Worm (Caenorhabditis elegans) whole organism, young adult: ENCODE data around the gene F35G12.7.
A peak's percentile ranks its signal among the peaks of the same experiment; 100 is the strongest.

Source experiments
- B0035.1 ChIP-seq: sonication (generic microtip); optimal IDR thresholded peaks from 2 replicates; lab custom pipeline; 2016; ENCODE audit warnings: missing genetic modification characterization, mild to moderate bottlenecking, missing compliant biosample characterization, missing genotype, missing genetic modification reagents
- B0336.3 ChIP-seq: fragments of 200-800 bp; sonication (Bioruptor generic); IDR thresholded peaks from 2 replicates; pipeline ENCODE4 v1.3.6; 2022; ENCODE audit warnings: missing genetic modification characterization, missing compliant biosample characterization
- C06A6.2 ChIP-seq: fragments of 200-800 bp; sonication (Bioruptor generic); conservative IDR thresholded peaks from 2 replicates; pipeline ENCODE4 v1.3.6; 2022; ENCODE audit warnings: missing genetic modification characterization, missing compliant biosample characterization
- F22D6.2 ChIP-seq: sonication (generic microtip); optimal IDR thresholded peaks from 2 replicates; lab custom pipeline; 2016; ENCODE audit warnings: mild to moderate bottlenecking, missing genetic modification characterization, missing compliant biosample characterization
- F23B12.7 ChIP-seq: sonication (generic microtip); optimal IDR thresholded peaks from 2 replicates; lab custom pipeline; 2017; ENCODE audit warnings: missing genetic modification characterization, mild to moderate bottlenecking, missing compliant biosample characterization, antibody characterized with exemption, moderate library complexity; ENCODE audit not compliant: insufficient read depth
- F33H1.4 ChIP-seq: fragments of 200-800 bp; sonication (Bioruptor generic); IDR thresholded peaks from 2 replicates; pipeline ENCODE4 v1.3.6; 2022; ENCODE audit warnings: missing genetic modification reagents, missing genetic modification characterization, missing compliant biosample characterization
- F52B5.7 ChIP-seq: sonication (generic microtip); optimal IDR thresholded peaks from 2 replicates; lab custom pipeline; 2016; ENCODE audit warnings: mild to moderate bottlenecking, missing genetic modification characterization, missing compliant biosample characterization
- T07F8.4 ChIP-seq: sonication (generic microtip); optimal IDR thresholded peaks from 2 replicates; lab custom pipeline; 2016; ENCODE audit warnings: mild to moderate bottlenecking, missing genetic modification characterization, moderate library complexity, missing compliant biosample characterization
- atf-7 ChIP-seq: sonication (generic microtip); optimal IDR thresholded peaks from 2 replicates; lab custom pipeline; 2017; ENCODE audit warnings: mild to moderate bottlenecking, missing genetic modification characterization, missing compliant biosample characterization
- attf-3 ChIP-seq: fragments of 200-800 bp; sonication (Bioruptor generic); conservative IDR thresholded peaks from 2 replicates; pipeline ENCODE4 v1.3.6; 2022; ENCODE audit warnings: missing genetic modification reagents, missing genetic modification characterization, missing compliant biosample characterization
- attf-5 ChIP-seq: fragments of 200-800 bp; sonication (Bioruptor generic); optimal IDR thresholded peaks from 2 replicates; lab custom pipeline; 2018; ENCODE audit warnings: mild to moderate bottlenecking, missing genetic modification characterization, missing compliant biosample characterization
- attf-6 ChIP-seq: fragments of 200-800 bp; sonication (Bioruptor generic); IDR thresholded peaks from 2 replicates; pipeline ENCODE4 v1.3.6; 2022; ENCODE audit warnings: missing genetic modification reagents, missing genetic modification characterization, missing compliant biosample characterization
- bed-2 ChIP-seq: fragments of 200-800 bp; sonication (Bioruptor generic); IDR thresholded peaks from 2 replicates; pipeline ENCODE4 v1.3.6; 2022; ENCODE audit warnings: missing genetic modification reagents, missing genetic modification characterization, missing compliant biosample characterization
- ccch-3 ChIP-seq: fragments of 200-800 bp; sonication (Bioruptor generic); optimal IDR thresholded peaks from 2 replicates; lab custom pipeline; 2018; ENCODE audit warnings: mild to moderate bottlenecking, missing genetic modification characterization, missing compliant biosample characterization
- ceh-100 ChIP-seq: fragments of 200-800 bp; sonication (Bioruptor generic); IDR thresholded peaks from 2 replicates; pipeline ENCODE4 v1.3.6; 2022; ENCODE audit warnings: missing genetic modification reagents, missing genetic modification characterization, missing compliant biosample characterization
- ceh-79 ChIP-seq: sonication (generic microtip); optimal IDR thresholded peaks from 2 replicates; lab custom pipeline; 2017; ENCODE audit warnings: mild to moderate bottlenecking, missing genetic modification characterization, missing compliant biosample characterization
- dpl-1 ChIP-seq: fragments of 150-350 bp; optimal IDR thresholded peaks from 2 replicates; lab custom pipeline; 2014; ENCODE audit warnings: missing biosample characterization, missing genetic modification reagents, missing genetic modification characterization
- efl-1 ChIP-seq: fragments of 150-350 bp; optimal IDR thresholded peaks from 2 replicates; lab custom pipeline; 2014; ENCODE audit warnings: missing biosample characterization, missing genetic modification reagents, missing genetic modification characterization
- egl-18 ChIP-seq: fragments of 200-800 bp; sonication (Bioruptor generic); IDR thresholded peaks from 2 replicates; pipeline ENCODE4 v1.3.6; 2022; ENCODE audit warnings: missing genetic modification reagents, missing genetic modification characterization, missing compliant biosample characterization
- gei-17 ChIP-seq: fragments of 200-800 bp; sonication (Bioruptor generic); optimal IDR thresholded peaks from 2 replicates; lab custom pipeline; 2018; ENCODE audit warnings: mild to moderate bottlenecking, missing genetic modification characterization, missing compliant biosample characterization
- him-1 ChIP-seq: sonication (generic microtip); optimal IDR thresholded peaks from 2 replicates; lab custom pipeline; 2016; ENCODE audit warnings: missing genotype, missing genetic modification reagents, missing genetic modification characterization, missing compliant biosample characterization
- hlh-12 ChIP-seq: sonication (generic microtip); optimal IDR thresholded peaks from 2 replicates; lab custom pipeline; 2016; ENCODE audit warnings: missing genetic modification characterization, missing compliant biosample characterization
- hsf-1 ChIP-seq: fragments of 200-800 bp; sonication (Bioruptor generic); IDR thresholded peaks from 2 replicates; pipeline ENCODE4 v1.3.6; 2022; ENCODE audit warnings: missing genetic modification reagents, missing genetic modification characterization, missing compliant biosample characterization
- lag-1 ChIP-seq: fragments of 200-800 bp; sonication (Bioruptor generic); IDR thresholded peaks from 2 replicates; pipeline ENCODE4 v1.3.6; 2022; ENCODE audit warnings: missing genetic modification reagents, missing genetic modification characterization, missing compliant biosample characterization
- lin-26 ChIP-seq: fragments of 200-800 bp; sonication (Bioruptor generic); IDR thresholded peaks from 2 replicates; pipeline ENCODE4 v1.3.6; 2022; ENCODE audit warnings: missing genetic modification reagents, missing genetic modification characterization, missing compliant biosample characterization
- lir-1 ChIP-seq: fragments of 200-800 bp; sonication (Bioruptor generic); conservative IDR thresholded peaks from 2 replicates; pipeline ENCODE4 v1.3.6; 2022; ENCODE audit warnings: missing genetic modification reagents, missing genetic modification characterization, missing compliant biosample characterization
- lsl-1 ChIP-seq: fragments of 200-800 bp; sonication (Bioruptor generic); optimal IDR thresholded peaks from 2 replicates; lab custom pipeline; 2018; ENCODE audit warnings: mild to moderate bottlenecking, missing genetic modification characterization, moderate library complexity, missing compliant biosample characterization
- madf-10 ChIP-seq: sonication (generic microtip); optimal IDR thresholded peaks from 2 replicates; lab custom pipeline; 2016; ENCODE audit warnings: mild to moderate bottlenecking, missing genetic modification characterization, missing compliant biosample characterization
- mxl-1 ChIP-seq: sonication (generic microtip); optimal IDR thresholded peaks from 2 replicates; lab custom pipeline; 2016; ENCODE audit warnings: missing genetic modification characterization, missing compliant biosample characterization
- nfya-1 ChIP-seq: sonication (generic microtip); optimal IDR thresholded peaks from 2 replicates; lab custom pipeline; 2017; ENCODE audit warnings: antibody characterized with exemption, missing compliant biosample characterization, missing genetic modification characterization, borderline replicate concordance; ENCODE audit not compliant: insufficient read depth
- nfya-2 ChIP-seq: fragments of 200-800 bp; sonication (Bioruptor generic); IDR thresholded peaks from 2 replicates; pipeline ENCODE4 v1.3.6; 2022; ENCODE audit warnings: missing genetic modification reagents, missing genetic modification characterization, missing compliant biosample characterization
- nfyb-1 ChIP-seq: fragments of 200-800 bp; sonication (Bioruptor generic); IDR thresholded peaks from 2 replicates; pipeline ENCODE4 v1.3.6; 2022; ENCODE audit warnings: missing genetic modification reagents, missing genetic modification characterization, missing compliant biosample characterization
- nhr-179 ChIP-seq: sonication (generic microtip); optimal IDR thresholded peaks from 2 replicates; lab custom pipeline; 2016; ENCODE audit warnings: mild to moderate bottlenecking, missing genetic modification characterization, missing compliant biosample characterization
- nhr-80 ChIP-seq: sonication (generic microtip); optimal IDR thresholded peaks from 2 replicates; lab custom pipeline; 2016; ENCODE audit warnings: missing genetic modification characterization, missing compliant biosample characterization
- nhr-90 ChIP-seq: sonication (generic microtip); optimal IDR thresholded peaks from 2 replicates; lab custom pipeline; 2016; ENCODE audit warnings: missing genotype, mild to moderate bottlenecking, missing genetic modification characterization, missing compliant biosample characterization
- pbrm-1 ChIP-seq: fragments of 200-800 bp; sonication (Bioruptor generic); IDR thresholded peaks from 2 replicates; pipeline ENCODE4 v1.3.6; 2022; ENCODE audit warnings: missing genetic modification reagents, missing genetic modification characterization, missing compliant biosample characterization
- rec-8 ChIP-seq, 2 experiments: sonication (generic microtip); optimal IDR thresholded peaks; 2 replicates each; lab custom pipeline; 2016; ENCODE audit warnings: mild to moderate bottlenecking in 2 of 2, missing genetic modification characterization in 2 of 2, missing genetic modification reagents in 2 of 2, missing genotype in 2 of 2, missing biosample characterization in 1 of 2, missing compliant biosample characterization in 1 of 2, moderate library complexity in 1 of 2
- snpc-4 ChIP-seq, 5 experiments: fragments of 150-350 bp in 1 of 5; sonication (generic microtip) in 4 of 5; optimal IDR thresholded peaks; 2 replicates each; lab custom pipeline; 2014 to 2018; ENCODE audit warnings: missing genetic modification characterization in 5 of 5, missing biosample characterization in 3 of 5, antibody characterized with exemption in 2 of 5, mild to moderate bottlenecking in 2 of 5, missing compliant biosample characterization in 2 of 5, missing genotype in 2 of 5, moderate library complexity in 2 of 5, missing genetic modification reagents in 1 of 5
- somi-1 ChIP-seq: fragments of 200-800 bp; sonication (Bioruptor generic); optimal IDR thresholded peaks from 2 replicates; lab custom pipeline; 2018; ENCODE audit warnings: mild to moderate bottlenecking, missing genetic modification characterization, missing compliant biosample characterization
- tlf-1 ChIP-seq: fragments of 200-800 bp; sonication (Bioruptor generic); optimal IDR thresholded peaks from 2 replicates; lab custom pipeline; 2018; ENCODE audit warnings: mild to moderate bottlenecking, missing genetic modification characterization, missing compliant biosample characterization
- xnd-1 ChIP-seq: sonication (generic microtip); optimal IDR thresholded peaks from 2 replicates; lab custom pipeline; 2016; ENCODE audit warnings: missing genotype, missing genetic modification reagents, missing genetic modification characterization, missing compliant biosample characterization
- zfh-2 ChIP-seq: fragments of 200-800 bp; sonication (Bioruptor generic); conservative IDR thresholded peaks from 2 replicates; pipeline ENCODE4 v1.3.6; 2022; ENCODE audit warnings: missing genetic modification reagents, missing genetic modification characterization, missing compliant biosample characterization

F35G12.7 gene

DNA sequence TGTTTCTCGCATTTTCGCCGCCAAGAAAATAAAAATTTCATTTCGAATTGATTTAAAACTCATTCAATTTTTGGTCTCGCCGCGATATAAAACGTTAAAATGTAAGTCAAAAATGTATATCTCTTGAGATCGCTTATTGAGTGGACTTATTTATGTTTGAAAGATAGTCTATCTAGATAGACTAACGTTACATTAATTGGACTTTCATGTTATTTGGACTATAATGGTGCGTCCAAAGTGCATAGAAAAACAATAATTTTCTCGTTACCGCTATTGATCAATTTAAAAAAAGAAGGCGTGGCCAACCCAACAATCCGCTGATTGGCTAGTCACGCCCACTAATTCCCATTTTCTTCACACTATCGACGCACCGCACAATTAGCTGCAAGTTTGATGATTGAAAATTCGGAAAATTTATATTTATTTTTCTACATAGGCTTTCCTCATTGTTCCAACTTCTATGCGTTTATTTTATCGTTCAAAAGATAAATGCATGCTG, 3.0 kb downstream of the F35G12.7 start, which contains the start of gene F35G12.5:
Gene F35G12.5, plus strand, starts transcription at position 51 of the 499 bp plus-strand sequence.
- TF ChIP-seq B0336.3 (GFP tag; lab: Robert Waterston, UW) (no peak), mxl-1 (tag; lab: Kevin White, UChicago) (no peak), nfyb-1 (GFP tag; lab: Robert Waterston, UW) (peak; percentile 81)
- TF ChIP-seq, all 124 proteins: peak for 1

DNA sequence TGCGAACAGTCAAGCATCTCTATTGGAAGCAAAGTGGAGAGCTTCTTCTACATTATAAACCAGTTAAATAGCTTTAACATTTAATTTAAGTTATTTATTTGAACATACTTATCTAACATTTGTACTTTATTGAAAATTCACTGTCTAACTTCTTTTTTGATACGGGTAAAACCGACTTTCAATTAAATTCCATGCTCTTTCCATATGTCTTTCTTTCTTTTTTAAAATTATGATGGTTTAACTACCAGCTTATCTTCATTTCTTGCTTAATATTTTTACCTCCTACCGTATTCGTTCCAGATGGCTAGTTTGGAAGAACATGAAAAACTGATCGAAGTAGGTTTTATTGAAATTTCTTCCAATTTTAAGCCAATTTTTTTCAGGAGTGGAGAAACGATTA, 5.6 kb downstream of the F35G12.7 start, which contains the start of gene F35G12.12:
Gene F35G12.12, plus strand, starts transcription at position 301 of the 400 bp plus-strand sequence.
- TF ChIP-seq hlh-12 (tag; lab: Kevin White, UChicago) (no peak), lin-26 (no peak), hsf-1 (GFP tag; lab: Robert Waterston, UW) (no peak), efl-1 (no peak), ceh-100 (GFP tag; lab: Robert Waterston, UW) (no peak), nhr-179 (tag; lab: Kevin White, UChicago) (no peak)

DNA sequence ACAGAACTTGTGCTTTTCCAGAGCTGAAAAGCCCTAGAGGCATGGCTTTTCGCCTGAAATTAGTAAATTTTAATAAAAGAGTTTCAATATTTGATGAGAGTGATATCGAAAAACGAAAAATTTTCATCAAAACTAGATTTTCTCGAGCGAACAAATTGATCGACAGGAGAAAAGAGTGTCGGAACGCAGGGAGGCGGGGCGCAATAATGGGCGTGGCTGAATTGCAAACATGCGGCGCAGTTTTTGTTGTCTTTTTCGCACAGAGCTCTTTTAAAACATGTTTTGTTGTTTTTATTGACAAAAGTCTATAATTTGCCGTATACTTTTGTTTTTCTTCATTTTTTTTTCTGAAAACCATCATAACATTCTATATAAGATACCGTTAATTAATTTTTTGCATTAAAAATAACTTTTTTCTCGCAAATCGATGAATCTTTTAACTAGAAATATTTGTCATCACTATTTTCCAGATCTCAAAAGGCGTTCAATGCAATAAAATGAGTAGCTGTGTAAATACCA, 8.7 kb downstream of the F35G12.7 start, which contains the start of the genes sel-5 and wdr-48:
Gene sel-5, minus strand, starts transcription at position 53 of the 519 bp plus-strand sequence.
Gene wdr-48, plus strand, starts transcription at position 469 of the 519 bp plus-strand sequence.
- TF ChIP-seq F23B12.7 (tag; lab: Kevin White, UChicago) (peak; percentile 52), nhr-80 (tag; lab: Kevin White, UChicago) (peak; percentile 28), attf-6 (GFP tag; lab: Robert Waterston, UW) (no peak), attf-5 (GFP tag; lab: Kevin White, UChicago) (peak; percentile 15), snpc-4 (GFP tag; optimal IDR thresholded peaks at IDR 0.05; lab: Kevin White, UChicago) (no peak), snpc-4 (tag; optimal IDR thresholded peaks at IDR 0.05; lab: Kevin White, UChicago) (peak in 2 of 4 experiments; percentile 22 to 26)
- TF ChIP-seq, all 124 proteins: peak for 4

DNA sequence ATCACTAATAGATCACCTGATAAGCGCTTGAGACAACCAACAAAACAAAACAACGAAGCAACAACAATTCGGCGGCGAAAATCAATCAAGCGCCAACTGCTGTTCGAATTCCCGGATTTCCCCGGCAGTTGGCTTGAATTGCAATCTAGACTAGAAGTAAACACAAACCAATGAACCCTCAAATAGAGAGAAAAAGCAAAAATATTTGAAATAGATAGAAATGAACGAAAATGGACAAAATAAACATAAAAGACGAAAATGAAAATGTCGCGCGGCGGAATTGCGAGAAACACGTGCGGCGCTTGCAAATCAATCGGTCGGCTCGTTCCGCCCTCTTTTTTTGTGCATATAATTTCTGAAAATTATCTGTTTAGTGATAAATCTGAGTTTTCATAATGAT, 18.7 kb downstream of the F35G12.7 start, which contains the start of gene idhg-1:
Gene idhg-1, plus strand, starts transcription at position 343 of the 400 bp plus-strand sequence.
- TF ChIP-seq ceh-79 (tag; lab: Kevin White, UChicago) (no peak), F33H1.4 (GFP tag; lab: Robert Waterston, UW) (peak; percentile 59; the same call in 1 of the 2 replicates), dpl-1 (GFP tag; lab: Kevin White, UChicago) (no peak), nfya-1 (tag; lab: Kevin White, UChicago) (no peak), him-1 (tag; lab: Kevin White, UChicago) (peak; percentile 80), xnd-1 (tag; lab: Kevin White, UChicago) (peak; percentile 0), tlf-1 (GFP tag; lab: Kevin White, UChicago) (no peak), C06A6.2 (GFP tag; lab: Robert Waterston, UW) (no peak), nhr-90 (tag; lab: Kevin White, UChicago) (no peak), zfh-2 (GFP tag; lab: Robert Waterston, UW) (no peak), hlh-12 (tag; lab: Kevin White, UChicago) (no peak), pbrm-1 (GFP tag; lab: Robert Waterston, UW) (peak; percentile 65), nhr-80 (tag; lab: Kevin White, UChicago) (peak; percentile 59), bed-2 (GFP tag; lab: Robert Waterston, UW) (no peak), egl-18 (no peak), T07F8.4 (tag; lab: Kevin White, UChicago) (no peak), nfya-2 (GFP tag; lab: Robert Waterston, UW) (no peak), madf-10 (tag; lab: Kevin White, UChicago) (peak; percentile 53), B0035.1 (peak; percentile 5), lsl-1 (GFP tag; lab: Kevin White, UChicago) (peak; percentile 42), F52B5.7 (tag; lab: Kevin White, UChicago) (no peak), rec-8 (tag; optimal IDR thresholded peaks at IDR 0.05; lab: Kevin White, UChicago) (peak; percentile 55 to 59), atf-7 (tag; lab: Kevin White, UChicago) (no peak), ccch-3 (GFP tag; lab: Kevin White, UChicago) (no peak), lag-1 (GFP tag; lab: Robert Waterston, UW) (no peak), lir-1 (GFP tag; lab: Robert Waterston, UW) (no peak), gei-17 (GFP tag; lab: Kevin White, UChicago) (no peak), somi-1 (GFP tag; lab: Kevin White, UChicago) (no peak), F22D6.2 (peak; percentile 8), attf-3 (GFP tag; lab: Robert Waterston, UW) (no peak)
